Fruit fly (Drosophila melanogaster) S2 (cell line): ENCODE data around the gene Vps13B.

Experiments used
- CG8478 ChIP-seq: fragments of >200 bp; optimal IDR thresholded peaks from 2 replicates; lab custom pipeline; 2018
- CTCF ChIP-seq, 2 experiments: fragments of >200 bp; optimal IDR thresholded peaks; 2 replicates each; lab custom pipeline; 2018

DNA sequence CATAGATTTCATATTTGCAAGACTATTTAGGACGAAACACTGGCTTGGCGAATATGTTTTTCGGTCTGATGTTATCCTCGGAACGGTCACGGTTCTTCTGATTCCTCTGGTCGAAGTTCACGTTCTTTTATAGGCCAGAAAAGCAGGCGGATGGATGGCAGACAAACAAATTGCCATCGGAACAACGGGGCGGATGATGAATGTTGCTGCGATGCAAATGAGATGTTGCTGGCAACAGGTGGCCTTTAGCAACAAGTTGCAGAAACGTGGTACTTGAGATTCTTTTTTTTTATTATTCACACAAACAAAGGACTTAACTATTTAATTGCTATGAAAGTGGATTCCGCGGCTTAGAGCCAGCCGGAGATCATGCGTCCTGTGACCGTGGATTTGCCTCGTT is 21.5 kb upstream of the Vps13B start, which contains the start of gene Capa:
- no peak for TF ChIP-seq CG8478
- TF ChIP-seq CTCF (optimal IDR thresholded peaks at IDR 0.05; lab: Kevin White, UChicago) = no peak
